Fruit fly (Drosophila melanogaster) whole organism, embryonic: ENCODE measurements around the gene CG46464.

Experiments
- Asciz ChIP-seq: fragments of 200-800 bp; sonication (Bioruptor generic); optimal IDR thresholded peaks from 2 replicates; lab custom pipeline; 2017; ENCODE audit warnings: missing biosample characterization, mild to moderate bottlenecking, missing genetic modification characterization, missing genetic modification reagents
- Awh ChIP-seq: fragments of 200-800 bp; sonication (Bioruptor generic); IDR thresholded peaks from 2 replicates; pipeline ENCODE4, ENCODE4 v1.3.6; 2022; ENCODE audit warnings: missing biosample characterization, missing genetic modification characterization
- Blimp-1 ChIP-seq: fragments of 200-800 bp; sonication (Bioruptor generic); optimal IDR thresholded peaks from 3 replicates; lab custom pipeline; 2018; ENCODE audit warnings: missing biosample characterization, missing genetic modification characterization, mild to moderate bottlenecking, moderate library complexity, missing genetic modification reagents
- CG10321 ChIP-seq: fragments of 200-800 bp; sonication (Bioruptor generic); IDR thresholded peaks from 2 replicates; pipeline ENCODE4 v1.3.6; 2022; ENCODE audit warnings: missing biosample characterization, missing genetic modification characterization
- CG10366 ChIP-seq: fragments of 200-800 bp; sonication (Bioruptor generic); IDR thresholded peaks from 2 replicates; pipeline ENCODE4 v1.3.6; 2022; ENCODE audit warnings: missing biosample characterization, missing genetic modification characterization
- CG10979 ChIP-seq: fragments of 200-800 bp; sonication (Bioruptor generic); optimal IDR thresholded peaks from 2 replicates; lab custom pipeline; 2018; ENCODE audit warnings: missing biosample characterization, mild to moderate bottlenecking, missing genetic modification characterization, moderate library complexity
- CG11085 ChIP-seq: fragments of 200-800 bp; sonication (Bioruptor generic); IDR thresholded peaks from 2 replicates; pipeline ENCODE4 v1.3.6; 2022; ENCODE audit warnings: missing biosample characterization, missing genetic modification characterization
- CG12236 ChIP-seq: fragments of 200-800 bp; sonication (Bioruptor generic); optimal IDR thresholded peaks from 2 replicates; lab custom pipeline; 2016; ENCODE audit warnings: missing biosample characterization, missing genetic modification characterization
- CG12659 ChIP-seq: fragments of 200-800 bp; sonication (Bioruptor generic); optimal IDR thresholded peaks from 3 replicates; lab custom pipeline; 2017; ENCODE audit warnings: mild to moderate bottlenecking, missing biosample characterization, missing genetic modification reagents, missing genetic modification characterization
- CG14050 ChIP-seq: fragments of 200-800 bp; sonication (Bioruptor generic); IDR thresholded peaks from 3 replicates; pipeline ENCODE4 v1.3.6; 2022; ENCODE audit warnings: missing biosample characterization, missing genetic modification characterization
- CG16863 ChIP-seq: fragments of 200-800 bp; sonication (Bioruptor generic); optimal IDR thresholded peaks from 3 replicates; lab custom pipeline; 2016; ENCODE audit warnings: missing biosample characterization, missing genetic modification characterization
- CG17612 ChIP-seq: fragments of 200-800 bp; sonication (Bioruptor generic); IDR thresholded peaks from 2 replicates; pipeline ENCODE4 v1.3.6; 2022; ENCODE audit warnings: missing biosample characterization, missing genetic modification characterization
- CG17802 ChIP-seq: fragments of 200-800 bp; sonication (Bioruptor generic); optimal IDR thresholded peaks from 2 replicates; lab custom pipeline; 2018; ENCODE audit warnings: missing biosample characterization, mild to moderate bottlenecking, missing genetic modification characterization, moderate library complexity
- CG2116 ChIP-seq: fragments of 200-800 bp; sonication (Bioruptor generic); optimal IDR thresholded peaks from 3 replicates; lab custom pipeline; 2018; ENCODE audit warnings: missing biosample characterization, mild to moderate bottlenecking, missing genetic modification characterization
- CG2712 ChIP-seq: fragments of 200-800 bp; optimal IDR thresholded peaks from 3 replicates; lab custom pipeline; 2019; ENCODE audit warnings: missing biosample characterization, mild to moderate bottlenecking, missing genetic modification characterization, moderate library complexity
- CG32532 ChIP-seq: fragments of 200-800 bp; sonication (Bioruptor generic); IDR thresholded peaks from 2 replicates; pipeline ENCODE4 v1.3.6; 2022; ENCODE audit warnings: missing biosample characterization, missing genetic modification characterization
- CG33557 ChIP-seq: fragments of 200-800 bp; sonication (Bioruptor generic); optimal IDR thresholded peaks from 2 replicates; lab custom pipeline; 2019; ENCODE audit warnings: missing biosample characterization, mild to moderate bottlenecking, missing genetic modification characterization, moderate library complexity
- CG4820 ChIP-seq: fragments of 200-800 bp; sonication (Bioruptor generic); optimal IDR thresholded peaks from 3 replicates; lab custom pipeline; 2016; ENCODE audit warnings: missing biosample characterization, missing genetic modification characterization
- CG7271 ChIP-seq: fragments of 200-800 bp; sonication (Bioruptor generic); optimal IDR thresholded peaks from 2 replicates; lab custom pipeline; 2018; ENCODE audit warnings: missing biosample characterization, mild to moderate bottlenecking, missing genetic modification characterization, moderate library complexity
- CG7839 ChIP-seq: fragments of 200-800 bp; sonication (Bioruptor generic); optimal IDR thresholded peaks from 3 replicates; lab custom pipeline; 2018; ENCODE audit warnings: missing biosample characterization, mild to moderate bottlenecking, missing genetic modification characterization, moderate library complexity
- CG8089 ChIP-seq: fragments of 200-800 bp; sonication (Bioruptor generic); optimal IDR thresholded peaks from 3 replicates; lab custom pipeline; 2016; ENCODE audit warnings: missing biosample characterization, missing genetic modification characterization
- CG8765 ChIP-seq: fragments of 200-800 bp; sonication (Bioruptor generic); IDR thresholded peaks from 2 replicates; pipeline ENCODE4 v1.3.6; 2022; ENCODE audit warnings: missing biosample characterization, missing genetic modification characterization
- CG8944 ChIP-seq: fragments of 200-800 bp; sonication (Bioruptor generic); optimal IDR thresholded peaks from 3 replicates; lab custom pipeline; 2016; ENCODE audit warnings: missing biosample characterization, missing genetic modification characterization
- CG9609 ChIP-seq: fragments of 200-800 bp; sonication (Bioruptor generic); optimal IDR thresholded peaks from 3 replicates; lab custom pipeline; 2016; ENCODE audit warnings: missing biosample characterization, missing genetic modification characterization
- CG9876 ChIP-seq: fragments of 200-800 bp; sonication (Bioruptor generic); optimal IDR thresholded peaks from 2 replicates; lab custom pipeline; 2016; ENCODE audit warnings: missing biosample characterization, missing genetic modification characterization
- Camta ChIP-seq: fragments of 200-800 bp; sonication (Bioruptor generic); optimal IDR thresholded peaks from 2 replicates; lab custom pipeline; 2016; ENCODE audit warnings: missing biosample characterization, missing genetic modification characterization
- ERR ChIP-seq: fragments of 200-800 bp; sonication (Bioruptor generic); optimal IDR thresholded peaks from 2 replicates; lab custom pipeline; 2016; ENCODE audit warnings: missing biosample characterization, missing genetic modification characterization
- Gug ChIP-seq: fragments of 200-800 bp; sonication (Bioruptor generic); IDR thresholded peaks from 4 replicates; pipeline ENCODE4 v1.3.6; 2022; ENCODE audit warnings: missing biosample characterization, missing genetic modification characterization
- HLH4C ChIP-seq: fragments of 200-800 bp; sonication (Bioruptor generic); IDR thresholded peaks from 3 replicates; pipeline ENCODE4 v1.3.6; 2022; ENCODE audit warnings: missing biosample characterization, missing genetic modification characterization; ENCODE audit not compliant: partially characterized antibody
- Hr51 ChIP-seq, 2 experiments: fragments of 200-800 bp; sonication (Bioruptor generic); optimal IDR thresholded peaks; 2 replicates in 1 of 2; 3 replicates in 1 of 2; lab custom pipeline; 2016 to 2018; ENCODE audit warnings: missing biosample characterization in 2 of 2, missing genetic modification characterization in 2 of 2, mild to moderate bottlenecking in 1 of 2, moderate library complexity in 1 of 2
- Lpt ChIP-seq: fragments of >200 bp; optimal IDR thresholded peaks from 2 replicates; lab custom pipeline; 2018; ENCODE audit warnings: missing biosample characterization, missing genetic modification characterization
- Mrtf ChIP-seq: fragments of 200-800 bp; sonication (Bioruptor generic); IDR thresholded peaks from 3 replicates; pipeline ENCODE4 v1.3.6; 2022; ENCODE audit warnings: missing biosample characterization, missing genetic modification characterization
- Spps ChIP-seq: fragments of 200-800 bp; sonication (Bioruptor generic); optimal IDR thresholded peaks from 2 replicates; lab custom pipeline; 2018; ENCODE audit warnings: missing biosample characterization, mild to moderate bottlenecking, missing genetic modification characterization
- Xbp1 ChIP-seq: fragments of 200-800 bp; sonication (Bioruptor generic); optimal IDR thresholded peaks from 3 replicates; lab custom pipeline; 2016; ENCODE audit warnings: missing biosample characterization, mild to moderate bottlenecking, missing genetic modification characterization
- ato ChIP-seq: fragments of 200-800 bp; sonication (Bioruptor generic); IDR thresholded peaks from 2 replicates; pipeline ENCODE4 v1.3.6; 2022; ENCODE audit warnings: missing biosample characterization, missing genetic modification characterization; ENCODE audit not compliant: partially characterized antibody
- chn ChIP-seq: fragments of 200-800 bp; sonication (Bioruptor generic); optimal IDR thresholded peaks from 2 replicates; lab custom pipeline; 2016; ENCODE audit warnings: missing biosample characterization, missing genetic modification characterization
- dimm ChIP-seq: fragments of 200-800 bp; sonication (Bioruptor generic); IDR thresholded peaks from 2 replicates; pipeline ENCODE4 v1.3.6; 2022; ENCODE audit warnings: missing biosample characterization, missing genetic modification characterization
- disco-r ChIP-seq: fragments of 200-800 bp; sonication (Bioruptor generic); optimal IDR thresholded peaks from 2 replicates; lab custom pipeline; 2016; ENCODE audit warnings: missing biosample characterization, missing genetic modification characterization
- dpn ChIP-seq, 2 experiments: fragments of 200-800 bp; sonication (Bioruptor generic); optimal IDR thresholded peaks; 3 replicates each; lab custom pipeline; 2016; ENCODE audit warnings: missing biosample characterization in 2 of 2, missing genetic modification characterization in 2 of 2
- en ChIP-seq: fragments of 200-800 bp; sonication (Bioruptor generic); optimal IDR thresholded peaks from 2 replicates; lab custom pipeline; 2016; ENCODE audit warnings: missing biosample characterization, missing genetic modification characterization
- gce ChIP-seq: fragments of 200-800 bp; sonication (Bioruptor generic); IDR thresholded peaks from 3 replicates; pipeline ENCODE4 v1.3.6; 2022; ENCODE audit warnings: missing biosample characterization, missing genetic modification characterization
- ind ChIP-seq: fragments of 200-800 bp; sonication (Bioruptor generic); optimal IDR thresholded peaks from 3 replicates; lab custom pipeline; 2016; ENCODE audit warnings: missing biosample characterization, missing genetic modification characterization
- knrl ChIP-seq: fragments of 200-800 bp; sonication (Bioruptor generic); IDR thresholded peaks from 3 replicates; pipeline ENCODE4 v1.3.6; 2022; ENCODE audit warnings: missing biosample characterization, missing genetic modification characterization; ENCODE audit not compliant: partially characterized antibody
- lab ChIP-seq: fragments of 200-800 bp; sonication (Bioruptor generic); optimal IDR thresholded peaks from 3 replicates; lab custom pipeline; 2017; ENCODE audit warnings: missing biosample characterization, missing genetic modification characterization, mild to moderate bottlenecking, moderate library complexity, missing genetic modification reagents
- onecut ChIP-seq: fragments of 200-800 bp; sonication (Bioruptor generic); IDR thresholded peaks from 2 replicates; pipeline ENCODE4 v1.3.6; 2022; ENCODE audit warnings: missing biosample characterization, missing genetic modification characterization
- pfk ChIP-seq: fragments of 200-800 bp; sonication (Bioruptor generic); optimal IDR thresholded peaks from 2 replicates; lab custom pipeline; 2018; ENCODE audit warnings: missing biosample characterization, mild to moderate bottlenecking, missing genetic modification characterization, moderate library complexity
- slp2 ChIP-seq: fragments of 200-800 bp; sonication (Bioruptor generic); optimal IDR thresholded peaks from 2 replicates; lab custom pipeline; 2016; ENCODE audit warnings: missing biosample characterization, missing genetic modification characterization
- tap ChIP-seq: fragments of 200-800 bp; optimal IDR thresholded peaks from 3 replicates; lab custom pipeline; 2019; ENCODE audit warnings: missing biosample characterization, mild to moderate bottlenecking, missing genetic modification characterization, moderate library complexity
- tin ChIP-seq: fragments of 200-800 bp; sonication (Bioruptor generic); optimal IDR thresholded peaks from 3 replicates; lab custom pipeline; 2016; ENCODE audit warnings: missing biosample characterization, missing genetic modification characterization
- trh ChIP-seq: fragments of 200-800 bp; sonication (Bioruptor generic); optimal IDR thresholded peaks from 2 replicates; lab custom pipeline; 2016; ENCODE audit warnings: missing biosample characterization, missing genetic modification characterization
- vvl ChIP-seq: fragments of 200-800 bp; sonication (Bioruptor generic); IDR thresholded peaks from 2 replicates; pipeline ENCODE4 v1.3.6; 2022; ENCODE audit warnings: missing biosample characterization, missing genetic modification characterization

CG46464 gene

dm6 chrX:17491184-17491583 is 47.4 kb upstream of the CG46464 start (continued):
- TF ChIP-seq CG2712 (peak; percentile 71), Blimp-1 (peak; percentile 45), disco-r (GFP tag; lab: Kevin White, UChicago) (no peak), CG16863 (GFP tag; lab: Kevin White, UChicago) (peak; percentile 35), Mrtf (GFP tag; lab: Robert Waterston, UW) (0 out of 3 replicates have a peak, but pooled peaks have one; percentile 45), slp2 (GFP tag; lab: Kevin White, UChicago) (peak; percentile 10), Awh (GFP tag; lab: Robert Waterston, UW) (peak; percentile 71), en (GFP tag; lab: Kevin White, UChicago) (peak; percentile 10), CG7839 (tag; lab: Kevin White, UChicago) (peak; percentile 70), CG2116 (GFP tag; lab: Kevin White, UChicago) (no peak), vvl (GFP tag; lab: Robert Waterston, UW) (peak; percentile 77), tap (peak; percentile 37), Lpt (GFP tag; lab: Kevin White, UChicago) (no peak), CG12236 (GFP tag; lab: Kevin White, UChicago) (no peak), CG9876 (GFP tag; lab: Kevin White, UChicago) (no peak), CG10979 (tag; lab: Kevin White, UChicago) (peak; percentile 65), CG9609 (no peak), Spps (tag; lab: Kevin White, UChicago) (peak; percentile 37), tin (peak; percentile 47), trh (GFP tag; lab: Kevin White, UChicago) (no peak), ind (GFP tag; lab: Kevin White, UChicago) (peak; percentile 45), Xbp1 (GFP tag; lab: Kevin White, UChicago) (peak; percentile 60), gce (GFP tag; lab: Robert Waterston, UW) (0 out of 3 replicates have a peak, but pooled peaks have one; percentile 56), dimm (GFP tag; lab: Robert Waterston, UW) (no peak), chn (GFP tag; lab: Kevin White, UChicago) (peak; percentile 43), dpn (GFP tag; optimal IDR thresholded peaks at IDR 0.05; lab: Kevin White, UChicago) (peak; percentile 39 to 41), CG33557 (GFP tag; lab: Kevin White, UChicago) (no peak), lab (peak; percentile 56), CG8765 (GFP tag; lab: Robert Waterston, UW) (peak; percentile 62; the same call in 1 of the 2 replicates), CG17612 (no peak), CG10321 (GFP tag; lab: Robert Waterston, UW) (no peak), CG32532 (GFP tag; lab: Robert Waterston, UW) (peak; percentile 63; the same call in 1 of the 2 replicates), Camta (GFP tag; lab: Kevin White, UChicago) (peak; percentile 32), CG11085 (GFP tag; lab: Robert Waterston, UW) (no peak; the same call in 1 of the 2 replicates), CG8089 (GFP tag; lab: Kevin White, UChicago) (no peak), knrl (GFP tag; lab: Robert Waterston, UW) (no peak), CG14050 (GFP tag; lab: Robert Waterston, UW) (peak; percentile 56; the same call in 2 of the 3 replicates), CG10366 (GFP tag; lab: Robert Waterston, UW) (peak; percentile 53), Asciz (GFP tag; lab: Kevin White, UChicago) (peak; percentile 39), pfk (GFP tag; lab: Kevin White, UChicago) (no peak), CG4820 (GFP tag; lab: Kevin White, UChicago) (peak; percentile 55), Gug (GFP tag; lab: Robert Waterston, UW) (peak; percentile 54; the same call in 1 of the 4 replicates), ato (GFP tag; lab: Robert Waterston, UW) (no peak), CG12659 (peak; percentile 15), HLH4C (no peak), CG7271 (tag; lab: Kevin White, UChicago) (peak; percentile 33), CG17802 (tag; lab: Kevin White, UChicago) (peak; percentile 0), Hr51 (GFP tag; optimal IDR thresholded peaks at IDR 0.05; lab: Kevin White, UChicago) (peak; percentile 7 to 49), onecut (GFP tag; lab: Robert Waterston, UW) (peak; percentile 26; the same call in 1 of the 2 replicates), CG8944 (GFP tag; lab: Kevin White, UChicago) (peak; percentile 25), ERR (GFP tag; lab: Kevin White, UChicago) (no peak)
